Worm (Caenorhabditis elegans) whole organism, young adult: ENCODE data around the gene oac-50.

Source experiments
- B0336.3 ChIP-seq: fragments of 200-800 bp; sonication (Bioruptor generic); IDR thresholded peaks from 2 replicates; pipeline ENCODE4 v1.3.6; 2022; ENCODE audit warnings: missing genetic modification characterization, missing compliant biosample characterization
- F33H1.4 ChIP-seq: fragments of 200-800 bp; sonication (Bioruptor generic); IDR thresholded peaks from 2 replicates; pipeline ENCODE4 v1.3.6; 2022; ENCODE audit warnings: missing genetic modification reagents, missing genetic modification characterization, missing compliant biosample characterization
- F37B4.10 ChIP-seq: fragments of 200-800 bp; sonication (Bioruptor generic); IDR thresholded peaks from 2 replicates; pipeline ENCODE4 v1.3.6; 2022; ENCODE audit warnings: missing genetic modification characterization, missing compliant biosample characterization
- K12H6.12 ChIP-seq: fragments of 200-800 bp; sonication (Bioruptor generic); optimal IDR thresholded peaks from 2 replicates; lab custom pipeline; 2018; ENCODE audit warnings: mild to moderate bottlenecking, missing genetic modification characterization, missing compliant biosample characterization
- Y53F4B.3 ChIP-seq: fragments of 200-800 bp; sonication (Bioruptor generic); IDR thresholded peaks from 2 replicates; pipeline ENCODE4 v1.3.6; 2022; ENCODE audit warnings: missing genetic modification reagents, missing genetic modification characterization, missing compliant biosample characterization
- Y56A3A.18 ChIP-seq: fragments of 200-800 bp; sonication (Bioruptor generic); IDR thresholded peaks from 2 replicates; pipeline ENCODE4 v1.3.6; 2022; ENCODE audit warnings: missing genetic modification reagents, missing genetic modification characterization, missing compliant biosample characterization
- Y79H2A.3 ChIP-seq: fragments of 200-800 bp; sonication (Bioruptor generic); conservative IDR thresholded peaks from 2 replicates; pipeline ENCODE4 v1.3.6; 2022; ENCODE audit warnings: missing genetic modification reagents, missing genetic modification characterization, missing compliant biosample characterization
- aptf-2 ChIP-seq: fragments of 200-800 bp; sonication (Bioruptor generic); conservative IDR thresholded peaks from 2 replicates; pipeline ENCODE4 v1.3.6; 2022; ENCODE audit warnings: missing genetic modification reagents, missing genetic modification characterization, missing compliant biosample characterization
- attf-5 ChIP-seq: fragments of 200-800 bp; sonication (Bioruptor generic); optimal IDR thresholded peaks from 2 replicates; lab custom pipeline; 2018; ENCODE audit warnings: mild to moderate bottlenecking, missing genetic modification characterization, missing compliant biosample characterization
- bed-2 ChIP-seq: fragments of 200-800 bp; sonication (Bioruptor generic); IDR thresholded peaks from 2 replicates; pipeline ENCODE4 v1.3.6; 2022; ENCODE audit warnings: missing genetic modification reagents, missing genetic modification characterization, missing compliant biosample characterization
- cebp-1 ChIP-seq, 2 experiments: fragments of 200-800 bp in 1 of 2; sonication (Bioruptor generic) in 1 of 2; sonication (generic microtip) in 1 of 2; IDR thresholded peaks in 1 of 2; optimal IDR thresholded peaks in 1 of 2; 2 replicates each; pipeline versions ENCODE4 v1.3.6 to Lab custom; 2017 to 2022; ENCODE audit warnings: missing compliant biosample characterization in 2 of 2, missing genetic modification characterization in 2 of 2, mild to moderate bottlenecking in 1 of 2, missing genetic modification reagents in 1 of 2, moderate library complexity in 1 of 2
- ceh-79 ChIP-seq: sonication (generic microtip); optimal IDR thresholded peaks from 2 replicates; lab custom pipeline; 2017; ENCODE audit warnings: mild to moderate bottlenecking, missing genetic modification characterization, missing compliant biosample characterization
- chd-7 ChIP-seq: sonication (generic microtip); optimal IDR thresholded peaks from 2 replicates; lab custom pipeline; 2016; ENCODE audit warnings: mild to moderate bottlenecking, missing genetic modification characterization, moderate library complexity, missing compliant biosample characterization
- dox-1 ChIP-seq: fragments of 200-800 bp; sonication (Bioruptor generic); IDR thresholded peaks from 2 replicates; pipeline ENCODE4 v1.3.6; 2022; ENCODE audit warnings: missing genetic modification reagents, missing genetic modification characterization, missing compliant biosample characterization
- dpl-1 ChIP-seq: fragments of 150-350 bp; optimal IDR thresholded peaks from 2 replicates; lab custom pipeline; 2014; ENCODE audit warnings: missing biosample characterization, missing genetic modification reagents, missing genetic modification characterization
- egl-18 ChIP-seq: fragments of 200-800 bp; sonication (Bioruptor generic); IDR thresholded peaks from 2 replicates; pipeline ENCODE4 v1.3.6; 2022; ENCODE audit warnings: missing genetic modification reagents, missing genetic modification characterization, missing compliant biosample characterization
- ekl-4 ChIP-seq: fragments of 200-800 bp; sonication (Bioruptor generic); IDR thresholded peaks from 2 replicates; pipeline ENCODE4 v1.3.6; 2022; ENCODE audit warnings: missing genetic modification reagents, missing genetic modification characterization, missing compliant biosample characterization
- hmg-1.2 ChIP-seq: fragments of 200-800 bp; sonication (Bioruptor generic); IDR thresholded peaks from 2 replicates; pipeline ENCODE4 v1.3.6; 2022; ENCODE audit warnings: missing genetic modification reagents, missing genetic modification characterization, missing compliant biosample characterization
- let-526 ChIP-seq: fragments of 200-800 bp; sonication (Bioruptor generic); IDR thresholded peaks from 2 replicates; pipeline ENCODE4 v1.3.6; 2022; ENCODE audit warnings: missing genetic modification reagents, missing genetic modification characterization, missing compliant biosample characterization
- lin-35 ChIP-seq, 3 experiments: fragments of 150-350 bp in 2 of 3; sonication (generic microtip) in 1 of 3; optimal IDR thresholded peaks; 2 replicates each; lab custom pipeline; 2014 to 2018; ENCODE audit warnings: missing biosample characterization in 3 of 3, missing genetic modification characterization in 3 of 3, missing genetic modification reagents in 3 of 3
- madf-3 ChIP-seq: fragments of 200-800 bp; sonication (Bioruptor generic); IDR thresholded peaks from 2 replicates; pipeline ENCODE4 v1.3.6; 2022; ENCODE audit warnings: missing genetic modification reagents, missing genetic modification characterization, missing compliant biosample characterization
- nfya-1 ChIP-seq: sonication (generic microtip); optimal IDR thresholded peaks from 2 replicates; lab custom pipeline; 2017; ENCODE audit warnings: antibody characterized with exemption, missing compliant biosample characterization, missing genetic modification characterization, borderline replicate concordance; ENCODE audit not compliant: insufficient read depth
- nfya-2 ChIP-seq: fragments of 200-800 bp; sonication (Bioruptor generic); IDR thresholded peaks from 2 replicates; pipeline ENCODE4 v1.3.6; 2022; ENCODE audit warnings: missing genetic modification reagents, missing genetic modification characterization, missing compliant biosample characterization
- nfyb-1 ChIP-seq: fragments of 200-800 bp; sonication (Bioruptor generic); IDR thresholded peaks from 2 replicates; pipeline ENCODE4 v1.3.6; 2022; ENCODE audit warnings: missing genetic modification reagents, missing genetic modification characterization, missing compliant biosample characterization
- nhr-80 ChIP-seq: sonication (generic microtip); optimal IDR thresholded peaks from 2 replicates; lab custom pipeline; 2016; ENCODE audit warnings: missing genetic modification characterization, missing compliant biosample characterization
- nhr-90 ChIP-seq: sonication (generic microtip); optimal IDR thresholded peaks from 2 replicates; lab custom pipeline; 2016; ENCODE audit warnings: missing genotype, mild to moderate bottlenecking, missing genetic modification characterization, missing compliant biosample characterization
- rcor-1 ChIP-seq: fragments of 200-800 bp; sonication (Bioruptor generic); IDR thresholded peaks from 2 replicates; pipeline ENCODE4 v1.3.6; 2022; ENCODE audit warnings: missing genetic modification reagents, missing genetic modification characterization, missing compliant biosample characterization
- rec-8 ChIP-seq, 2 experiments: sonication (generic microtip); optimal IDR thresholded peaks; 2 replicates each; lab custom pipeline; 2016; ENCODE audit warnings: mild to moderate bottlenecking in 2 of 2, missing genetic modification characterization in 2 of 2, missing genetic modification reagents in 2 of 2, missing genotype in 2 of 2, missing biosample characterization in 1 of 2, missing compliant biosample characterization in 1 of 2, moderate library complexity in 1 of 2
- snpc-1.3 ChIP-seq: sonication (generic microtip); optimal IDR thresholded peaks from 2 replicates; lab custom pipeline; 2017; ENCODE audit warnings: missing genetic modification characterization, mild to moderate bottlenecking, missing compliant biosample characterization, antibody characterized with exemption, moderate library complexity, missing genotype, missing genetic modification reagents; ENCODE audit not compliant: insufficient read depth
- snpc-4 ChIP-seq, 5 experiments: fragments of 150-350 bp in 1 of 5; sonication (generic microtip) in 4 of 5; optimal IDR thresholded peaks; 2 replicates each; lab custom pipeline; 2014 to 2018; ENCODE audit warnings: missing genetic modification characterization in 5 of 5, missing biosample characterization in 3 of 5, antibody characterized with exemption in 2 of 5, mild to moderate bottlenecking in 2 of 5, missing compliant biosample characterization in 2 of 5, missing genotype in 2 of 5, moderate library complexity in 2 of 5, missing genetic modification reagents in 1 of 5
- somi-1 ChIP-seq: fragments of 200-800 bp; sonication (Bioruptor generic); optimal IDR thresholded peaks from 2 replicates; lab custom pipeline; 2018; ENCODE audit warnings: mild to moderate bottlenecking, missing genetic modification characterization, missing compliant biosample characterization
- tbp1 ChIP-seq: fragments of 200-800 bp; sonication (Bioruptor generic); optimal IDR thresholded peaks from 2 replicates; lab custom pipeline; 2018; ENCODE audit warnings: mild to moderate bottlenecking, missing genetic modification characterization, missing compliant biosample characterization
- tbx-9 ChIP-seq: sonication (generic microtip); optimal IDR thresholded peaks from 2 replicates; lab custom pipeline; 2016; ENCODE audit warnings: borderline replicate concordance, missing genetic modification characterization, inconsistent platforms, missing compliant biosample characterization
- tlf-1 ChIP-seq: fragments of 200-800 bp; sonication (Bioruptor generic); optimal IDR thresholded peaks from 2 replicates; lab custom pipeline; 2018; ENCODE audit warnings: mild to moderate bottlenecking, missing genetic modification characterization, missing compliant biosample characterization
- unc-130 ChIP-seq: sonication (generic microtip); optimal IDR thresholded peaks from 2 replicates; lab custom pipeline; 2016; ENCODE audit warnings: missing genetic modification reagents, missing genetic modification characterization, missing compliant biosample characterization
- unc-62 ChIP-seq: fragments of 150-350 bp; optimal IDR thresholded peaks from 2 replicates; lab custom pipeline; 2014; ENCODE audit warnings: missing biosample characterization, missing genetic modification reagents, missing genetic modification characterization
- zim-3 ChIP-seq: sonication (generic microtip); optimal IDR thresholded peaks from 2 replicates; lab custom pipeline; 2017; ENCODE audit warnings: mild to moderate bottlenecking, missing genetic modification characterization, moderate library complexity, missing compliant biosample characterization
- ztf-26 ChIP-seq: sonication (generic microtip); optimal IDR thresholded peaks from 2 replicates; lab custom pipeline; 2017; ENCODE audit warnings: missing genetic modification characterization, missing compliant biosample characterization
- ztf-28 ChIP-seq: fragments of 200-800 bp; sonication (Bioruptor generic); IDR thresholded peaks from 2 replicates; pipeline ENCODE4 v1.3.6; 2022; ENCODE audit warnings: missing genetic modification reagents, missing genetic modification characterization, missing compliant biosample characterization
- ztf-6 ChIP-seq: fragments of 200-800 bp; sonication (Bioruptor generic); IDR thresholded peaks from 2 replicates; pipeline ENCODE4 v1.3.6; 2022; ENCODE audit warnings: missing genetic modification reagents, missing genetic modification characterization, missing compliant biosample characterization

oac-50 gene

ce11 chrV:9095613-9096317 lies 22.4 kb upstream of the oac-50 start, which contains the start of gene F21C10.10 (continued):
- peak; percentile 27 for TF ChIP-seq nhr-90 (tag; lab: Kevin White, UChicago)
- no peak for TF ChIP-seq ceh-79
- TF ChIP-seq ztf-6 (GFP tag; lab: Robert Waterston, UW) = peak; percentile 38; the same call in 1 of the 2 replicates
- TF ChIP-seq madf-3 = no peak
- TF ChIP-seq attf-5 (GFP tag; lab: Kevin White, UChicago) = peak; percentile 79
- no peak for TF ChIP-seq bed-2
- no peak for TF ChIP-seq ztf-28 (GFP tag; lab: Robert Waterston, UW)
- no peak for TF ChIP-seq zim-3 (tag; lab: Kevin White, UChicago)
- TF ChIP-seq nfyb-1 (GFP tag; lab: Robert Waterston, UW) = peak; percentile 75
- TF ChIP-seq F33H1.4 = no peak
- TF ChIP-seq ztf-26 (tag; lab: Kevin White, UChicago) = peak; percentile 87
- TF ChIP-seq rec-8 (tag; optimal IDR thresholded peaks at IDR 0.05; lab: Kevin White, UChicago) = no peak
- no peak for TF ChIP-seq dpl-1 (GFP tag; lab: Kevin White, UChicago)
- TF ChIP-seq chd-7 (tag; lab: Kevin White, UChicago) = peak; percentile 69
- no peak for TF ChIP-seq F37B4.10
- TF ChIP-seq tbp1 = peak; percentile 54

ce11 chrV:9094976-9095375 lies 21.6 kb upstream of the oac-50 start:
- TF ChIP-seq nfya-2 (GFP tag; lab: Robert Waterston, UW) (no peak), lin-35 (GFP tag; optimal IDR thresholded peaks at IDR 0.05; lab: Kevin White, UChicago) (peak in 1 of 3 experiments; percentile 1)
- TF ChIP-seq, all 124 proteins: peak for 1

- TF ChIP-seq snpc-4 (GFP tag; optimal IDR thresholded peaks at IDR 0.05; lab: Kevin White, UChicago) (no peak), snpc-4 (tag; optimal IDR thresholded peaks at IDR 0.05; lab: Kevin White, UChicago) (peak in 1 of 4 experiments; percentile 18), unc-130 (no peak), bed-2 (no peak), snpc-1.3 (tag; lab: Kevin White, UChicago) (no peak), Y56A3A.18 (GFP tag; lab: Robert Waterston, UW) (no peak), egl-18 (no peak), dpl-1 (GFP tag; lab: Kevin White, UChicago) (no peak), Y53F4B.3 (GFP tag; lab: Robert Waterston, UW) (no peak), B0336.3 (GFP tag; lab: Robert Waterston, UW) (0 out of 2 replicates have a peak, but pooled peaks have one; percentile 18), tbx-9 (tag; lab: Kevin White, UChicago) (no peak), somi-1 (GFP tag; lab: Kevin White, UChicago) (no peak), rcor-1 (GFP tag; lab: Robert Waterston, UW) (0 out of 2 replicates have a peak, but pooled peaks have one; percentile 12), aptf-2 (GFP tag; lab: Robert Waterston, UW) (no peak), tlf-1 (GFP tag; lab: Kevin White, UChicago) (peak; percentile 27), nfyb-1 (GFP tag; lab: Robert Waterston, UW) (no peak), chd-7 (tag; lab: Kevin White, UChicago) (peak; percentile 33), dox-1 (GFP tag; lab: Robert Waterston, UW) (no peak), K12H6.12 (peak; percentile 44), ekl-4 (GFP tag; lab: Robert Waterston, UW) (no peak), unc-62 (GFP tag; lab: Kevin White, UChicago) (no peak), tbp1 (peak; percentile 47), attf-5 (GFP tag; lab: Kevin White, UChicago) (peak; percentile 50), hmg-1.2 (peak; percentile 25; the same call in 1 of the 2 replicates), cebp-1 (GFP tag; IDR thresholded peaks at IDR 0.05; lab: Robert Waterston, UW) (no peak), cebp-1 (tag; optimal IDR thresholded peaks at IDR 0.05; lab: Kevin White, UChicago) (peak; percentile 66), nfya-1 (tag; lab: Kevin White, UChicago) (no peak), Y79H2A.3 (GFP tag; lab: Robert Waterston, UW) (no peak), nhr-80 (peak; percentile 46), let-526 (GFP tag; lab: Robert Waterston, UW) (peak; percentile 41; the same call in 1 of the 2 replicates)
Measured at ce11 chrV:9094060-9094628, 20.8 kb upstream of the oac-50 start.
